Worm (Caenorhabditis elegans) whole organism, L2 larva: ENCODE data around the gene srv-34.

ENCODE experiments used
- R02D3.7 ChIP-seq: fragments of 150-350 bp; optimal IDR thresholded peaks from 2 replicates; lab custom pipeline; 2014; ENCODE audit warnings: missing biosample characterization, missing genetic modification characterization
- ceh-82 ChIP-seq: fragments of 150-350 bp; optimal IDR thresholded peaks from 2 replicates; lab custom pipeline; 2014; ENCODE audit warnings: missing biosample characterization, missing genetic modification characterization
- elt-3 ChIP-seq: sonication (generic microtip); optimal IDR thresholded peaks from 2 replicates; lab custom pipeline; 2017; ENCODE audit warnings: missing biosample characterization, missing genetic modification characterization
- nhr-11 ChIP-seq: fragments of 150-350 bp; optimal IDR thresholded peaks from 2 replicates; lab custom pipeline; 2014; ENCODE audit warnings: missing biosample characterization, missing genetic modification characterization
- sem-4 ChIP-seq: fragments of 150-350 bp; optimal IDR thresholded peaks from 2 replicates; lab custom pipeline; 2014; ENCODE audit warnings: missing biosample characterization, missing genetic modification reagents, missing genetic modification characterization

ce11 chrV:16357253-16357652 is 17.3 kb downstream of the srv-34 start, which contains the start of gene pptr-1:
- TF ChIP-seq elt-3 (tag; lab: Kevin White, UChicago) (no peak), sem-4 (tag; lab: Kevin White, UChicago) (no peak), ceh-82 (tag; lab: Kevin White, UChicago) (no peak), R02D3.7 (tag; lab: Kevin White, UChicago) (no peak), nhr-11 (tag; lab: Kevin White, UChicago) (no peak)
